Fruit fly (Drosophila melanogaster) whole organism, prepupa: ENCODE results near the gene CG31793.
A peak's percentile ranks its signal among the peaks of the same experiment; 100 is the strongest.

Experiments used
- Blimp-1 ChIP-seq: fragments of 200-800 bp; sonication (Bioruptor generic); optimal IDR thresholded peaks from 3 replicates; lab custom pipeline; 2017; ENCODE audit warnings: missing biosample characterization, missing genetic modification characterization, mild to moderate bottlenecking, moderate library complexity, missing genetic modification reagents
- CG10669 ChIP-seq: fragments of 200-800 bp; sonication (Bioruptor generic); optimal IDR thresholded peaks from 3 replicates; lab custom pipeline; 2018; ENCODE audit warnings: missing biosample characterization, mild to moderate bottlenecking, missing genetic modification characterization, moderate library complexity
- CG11294 ChIP-seq: fragments of 200-800 bp; sonication (Bioruptor generic); IDR thresholded peaks from 2 replicates; pipeline ENCODE4 v1.3.6; 2022; ENCODE audit warnings: missing biosample characterization, missing genetic modification characterization
- CG11762 ChIP-seq: fragments of 200-800 bp; sonication (Bioruptor generic); optimal IDR thresholded peaks from 3 replicates; lab custom pipeline; 2016; ENCODE audit warnings: missing biosample characterization, missing genetic modification characterization; ENCODE audit not compliant: insufficient read depth
- CG11902 ChIP-seq: fragments of 200-800 bp; sonication (Bioruptor generic); optimal IDR thresholded peaks from 3 replicates; lab custom pipeline; 2016; ENCODE audit warnings: missing biosample characterization, missing genetic modification characterization
- CG15336 ChIP-seq: fragments of 200-800 bp; sonication (Bioruptor generic); IDR thresholded peaks from 2 replicates; pipeline ENCODE4 v1.3.6; 2022; ENCODE audit warnings: missing biosample characterization, missing genetic modification characterization
- CG16779 ChIP-seq: fragments of 200-800 bp; sonication (Bioruptor generic); optimal IDR thresholded peaks from 3 replicates; lab custom pipeline; 2017; ENCODE audit warnings: missing biosample characterization, mild to moderate bottlenecking, missing genetic modification characterization
- CG32006 ChIP-seq: fragments of 200-800 bp; sonication (Bioruptor generic); optimal IDR thresholded peaks from 3 replicates; lab custom pipeline; 2017; ENCODE audit warnings: missing biosample characterization, mild to moderate bottlenecking, missing genetic modification characterization
- CG34406 ChIP-seq: fragments of 200-800 bp; sonication (Bioruptor generic); optimal IDR thresholded peaks from 3 replicates; lab custom pipeline; 2016; ENCODE audit warnings: missing biosample characterization, missing genetic modification characterization
- CG3919 ChIP-seq: fragments of 200-800 bp; sonication (Bioruptor generic); optimal IDR thresholded peaks from 3 replicates; lab custom pipeline; 2016; ENCODE audit warnings: missing biosample characterization, missing genetic modification characterization
- CG4318 ChIP-seq: fragments of 200-800 bp; sonication (Bioruptor generic); optimal IDR thresholded peaks from 3 replicates; lab custom pipeline; 2017; ENCODE audit warnings: missing biosample characterization, mild to moderate bottlenecking, missing genetic modification characterization
- CG6792 ChIP-seq: fragments of 200-800 bp; sonication (Bioruptor generic); optimal IDR thresholded peaks from 3 replicates; lab custom pipeline; 2016; ENCODE audit warnings: missing biosample characterization, missing genetic modification characterization
- CG6808 ChIP-seq: fragments of 200-800 bp; sonication (Bioruptor generic); optimal IDR thresholded peaks from 3 replicates; lab custom pipeline; 2017; ENCODE audit warnings: missing biosample characterization, missing genetic modification characterization, mild to moderate bottlenecking, moderate library complexity, missing genetic modification reagents
- CG6854 ChIP-seq: fragments of 200-800 bp; sonication (Bioruptor generic); optimal IDR thresholded peaks from 2 replicates; lab custom pipeline; 2017; ENCODE audit warnings: missing biosample characterization, mild to moderate bottlenecking, missing genetic modification characterization
- CG7368 ChIP-seq: fragments of 200-800 bp; sonication (Bioruptor generic); optimal IDR thresholded peaks from 3 replicates; lab custom pipeline; 2016; ENCODE audit warnings: missing biosample characterization, missing genetic modification characterization
- CG8119 ChIP-seq: fragments of 200-800 bp; sonication (Bioruptor generic); IDR thresholded peaks from 3 replicates; pipeline ENCODE4 v1.3.6; 2022; ENCODE audit warnings: missing biosample characterization, missing genetic modification characterization
- CG8319 ChIP-seq: fragments of 200-800 bp; sonication (Bioruptor generic); optimal IDR thresholded peaks from 3 replicates; lab custom pipeline; 2016; ENCODE audit warnings: missing biosample characterization, missing genetic modification characterization
- CG9139 ChIP-seq: fragments of 200-800 bp; sonication (Bioruptor generic); optimal IDR thresholded peaks from 3 replicates; lab custom pipeline; 2017; ENCODE audit warnings: missing biosample characterization, mild to moderate bottlenecking, missing genetic modification characterization
- Eip75B ChIP-seq: fragments of 200-800 bp; sonication (Bioruptor generic); optimal IDR thresholded peaks from 3 replicates; lab custom pipeline; 2016; ENCODE audit warnings: missing biosample characterization, missing genetic modification characterization
- Eip78C ChIP-seq: fragments of 200-800 bp; sonication (Bioruptor generic); peaks from one replicate; lab custom pipeline; 2016; ENCODE audit warnings: missing biosample characterization, missing genetic modification characterization
- Ets21C ChIP-seq: fragments of 200-800 bp; sonication (Bioruptor generic); optimal IDR thresholded peaks from 3 replicates; lab custom pipeline; 2016; ENCODE audit warnings: missing biosample characterization, missing genetic modification characterization
- Gug ChIP-seq: fragments of 200-800 bp; sonication (Bioruptor generic); IDR thresholded peaks from 2 replicates; pipeline ENCODE4 v1.3.6; 2022; ENCODE audit warnings: missing biosample characterization, missing genetic modification characterization
- Hr39 ChIP-seq: fragments of 200-800 bp; sonication (Bioruptor generic); optimal IDR thresholded peaks from 2 replicates; lab custom pipeline; 2016; ENCODE audit warnings: missing biosample characterization, missing genetic modification characterization
- Hr4 ChIP-seq: fragments of 200-800 bp; sonication (Bioruptor generic); optimal IDR thresholded peaks from 3 replicates; lab custom pipeline; 2016; ENCODE audit warnings: missing biosample characterization, missing genetic modification characterization
- OdsH ChIP-seq: fragments of 200-800 bp; sonication (Bioruptor generic); optimal IDR thresholded peaks from 3 replicates; lab custom pipeline; 2016; ENCODE audit warnings: missing biosample characterization, missing genetic modification characterization
- Sox14 ChIP-seq: fragments of 200-800 bp; sonication (Bioruptor generic); optimal IDR thresholded peaks from 3 replicates; lab custom pipeline; 2016; ENCODE audit warnings: missing biosample characterization, missing genetic modification characterization
- Sox15 ChIP-seq: fragments of 200-800 bp; sonication (Bioruptor generic); optimal IDR thresholded peaks from 3 replicates; lab custom pipeline; 2016; ENCODE audit warnings: missing biosample characterization, missing genetic modification characterization
- achi ChIP-seq: fragments of 200-800 bp; sonication (Bioruptor generic); optimal IDR thresholded peaks from 3 replicates; lab custom pipeline; 2016; ENCODE audit warnings: missing biosample characterization, missing genetic modification characterization
- acj6 ChIP-seq: fragments of 200-800 bp; sonication (Bioruptor generic); optimal IDR thresholded peaks from 3 replicates; lab custom pipeline; 2016; ENCODE audit warnings: missing biosample characterization, missing genetic modification characterization
- cyc ChIP-seq: fragments of 200-800 bp; sonication (Bioruptor generic); optimal IDR thresholded peaks from 3 replicates; lab custom pipeline; 2016; ENCODE audit warnings: missing biosample characterization, missing genetic modification characterization
- dsx ChIP-seq: fragments of 200-800 bp; optimal IDR thresholded peaks from 3 replicates; lab custom pipeline; 2019; ENCODE audit warnings: missing biosample characterization, mild to moderate bottlenecking, missing genetic modification characterization, moderate library complexity; ENCODE audit not compliant: poor library complexity, severe bottlenecking
- eg ChIP-seq: fragments of 200-800 bp; sonication (Bioruptor generic); IDR thresholded peaks from 3 replicates; pipeline ENCODE4 v1.3.6; 2022; ENCODE audit warnings: missing biosample characterization, missing genetic modification characterization
- fd59A ChIP-seq: fragments of 200-800 bp; sonication (Bioruptor generic); optimal IDR thresholded peaks from 2 replicates; lab custom pipeline; 2017; ENCODE audit warnings: missing biosample characterization, mild to moderate bottlenecking, missing genetic modification characterization, missing genetic modification reagents
- fd85E ChIP-seq: fragments of 200-800 bp; sonication (Bioruptor generic); optimal IDR thresholded peaks from 3 replicates; lab custom pipeline; 2016; ENCODE audit warnings: missing biosample characterization, missing genetic modification characterization
- lz ChIP-seq: fragments of 200-800 bp; sonication (Bioruptor generic); optimal IDR thresholded peaks from 3 replicates; lab custom pipeline; 2016; ENCODE audit warnings: missing biosample characterization, missing genetic modification characterization
- net ChIP-seq: fragments of 200-800 bp; sonication (Bioruptor generic); optimal IDR thresholded peaks from 3 replicates; lab custom pipeline; 2016; ENCODE audit warnings: missing biosample characterization, missing genetic modification characterization
- pdm3 ChIP-seq: fragments of 200-800 bp; sonication (Bioruptor generic); optimal IDR thresholded peaks from 3 replicates; lab custom pipeline; 2016; ENCODE audit warnings: missing biosample characterization, missing genetic modification characterization
- salr ChIP-seq, 2 experiments: fragments of 200-800 bp; sonication (Bioruptor generic); optimal IDR thresholded peaks; 3 replicates each; lab custom pipeline; 2016 to 2018; ENCODE audit warnings: missing biosample characterization in 2 of 2, missing genetic modification characterization in 2 of 2, mild to moderate bottlenecking in 1 of 2
- spab ChIP-seq: fragments of 200-800 bp; sonication (Bioruptor generic); optimal IDR thresholded peaks from 2 replicates; lab custom pipeline; 2017; ENCODE audit warnings: missing biosample characterization, mild to moderate bottlenecking, missing genetic modification characterization, missing genetic modification reagents
- ss ChIP-seq, 2 experiments: fragments of 200-800 bp; sonication (Bioruptor generic); optimal IDR thresholded peaks; 2 replicates in 1 of 2; 3 replicates in 1 of 2; lab custom pipeline; 2017 to 2018; ENCODE audit warnings: mild to moderate bottlenecking in 2 of 2, missing biosample characterization in 2 of 2, missing genetic modification characterization in 2 of 2, moderate library complexity in 1 of 2
- svp ChIP-seq: fragments of 200-800 bp; sonication (Bioruptor generic); peaks from one replicate; lab custom pipeline; 2016; ENCODE audit warnings: missing biosample characterization, missing genetic modification characterization
- topi ChIP-seq: fragments of 200-800 bp; sonication (Bioruptor generic); optimal IDR thresholded peaks from 3 replicates; lab custom pipeline; 2016; ENCODE audit warnings: missing biosample characterization, missing genetic modification characterization
- vri ChIP-seq: fragments of 200-800 bp; sonication (Bioruptor generic); optimal IDR thresholded peaks from 3 replicates; lab custom pipeline; 2016; ENCODE audit warnings: missing biosample characterization, mild to moderate bottlenecking, missing genetic modification characterization

CG31793 gene

DNA sequence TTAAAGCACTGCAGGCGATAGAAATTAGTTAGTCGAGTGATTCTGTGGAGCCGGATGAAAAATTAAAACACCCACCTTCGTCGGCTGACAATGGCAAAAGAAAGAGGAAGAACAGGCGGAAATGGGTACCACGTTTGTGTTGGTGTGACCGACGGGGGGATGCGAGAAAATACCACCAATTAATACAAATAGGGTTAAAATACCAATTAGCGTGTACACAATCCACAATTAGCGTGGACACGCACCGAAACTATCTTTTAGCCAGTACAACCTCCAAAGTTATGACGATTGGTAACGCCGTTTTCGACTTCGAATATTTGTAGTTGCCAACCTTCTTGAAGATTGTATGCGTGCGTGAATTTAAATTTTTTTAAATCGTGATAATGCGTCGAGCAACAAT, 6.0 kb downstream of the CG31793 start, which contains the start of gene RpL30 (continued):
- peak; percentile 81 for TF ChIP-seq CG34406
- peak; percentile 65 for TF ChIP-seq Hr39 (GFP tag; lab: Kevin White, UChicago)
- peak; percentile 90 for TF ChIP-seq fd85E (GFP tag; lab: Kevin White, UChicago)
- TF ChIP-seq Blimp-1 (GFP tag; lab: Kevin White, UChicago) = peak; percentile 54
- TF ChIP-seq achi (GFP tag; lab: Kevin White, UChicago) = peak; percentile 80
- peak; percentile 46 for TF ChIP-seq spab
- peak; percentile 91 for TF ChIP-seq CG3919 (GFP tag; lab: Kevin White, UChicago)
- peak; percentile 56 for TF ChIP-seq CG8319 (GFP tag; lab: Kevin White, UChicago)
- TF ChIP-seq CG11294 = peak; percentile 56
- peak; percentile 82 for TF ChIP-seq lz
- TF ChIP-seq Eip75B (GFP tag; lab: Kevin White, UChicago) = peak; percentile 83
- TF ChIP-seq, all 60 proteins: peak for 55

DNA sequence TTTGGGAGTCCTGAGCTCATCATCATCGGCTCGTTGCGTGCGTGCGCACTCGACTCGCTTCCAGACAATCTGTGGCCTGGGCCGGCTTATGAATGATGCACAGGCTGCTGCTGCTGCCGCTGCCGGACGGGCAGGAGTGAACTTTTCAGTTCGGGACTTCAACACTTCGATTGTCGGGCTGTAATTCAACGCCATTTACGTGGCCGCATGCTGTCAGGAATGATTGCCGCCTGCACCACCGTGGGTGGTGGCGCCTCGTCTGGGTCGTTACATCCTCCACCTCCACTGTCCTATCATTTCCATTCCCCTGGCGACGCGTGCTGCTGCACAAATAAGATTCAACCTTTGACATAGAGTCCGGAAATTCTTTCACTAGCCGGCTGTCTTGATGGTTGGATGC, 6.9 kb downstream of the CG31793 start:
- TF ChIP-seq Eip78C (GFP tag; lab: Kevin White, UChicago) = no peak
- TF ChIP-seq cyc = no peak

DNA sequence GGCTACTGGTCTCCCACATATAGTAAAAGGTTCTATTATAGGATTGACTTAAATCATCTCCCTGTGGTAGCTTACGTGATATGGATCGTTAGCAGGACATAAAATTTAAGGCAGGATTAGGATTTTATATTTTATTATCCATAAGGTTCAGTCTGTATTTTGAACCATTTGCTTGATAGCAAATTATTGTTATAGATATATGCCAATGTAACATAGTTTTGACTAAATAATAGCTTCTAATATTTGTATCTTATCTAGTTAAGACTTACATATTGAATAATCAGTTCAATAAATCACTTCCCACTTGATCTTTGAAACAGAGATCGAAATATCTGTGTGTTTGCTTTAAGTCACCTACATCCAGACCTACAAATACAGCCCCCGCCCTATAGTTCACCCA, 7.4 kb downstream of the CG31793 start, which contains the start of gene robl37BC:
TSS of gene robl37BC (plus strand) at position 301 of the 400 bp plus-strand sequence.
- TF ChIP-seq acj6 (GFP tag; lab: Kevin White, UChicago) = no peak
- TF ChIP-seq CG9139 (GFP tag; lab: Kevin White, UChicago) = no peak
- TF ChIP-seq fd59A = no peak
- no peak for TF ChIP-seq net (GFP tag; lab: Kevin White, UChicago)
- no peak for TF ChIP-seq svp (GFP tag; lab: Kevin White, UChicago)
- no peak for TF ChIP-seq vri (GFP tag; lab: Kevin White, UChicago)
- TF ChIP-seq Sox14 = no peak
- TF ChIP-seq Gug = no peak
- TF ChIP-seq topi (GFP tag; lab: Kevin White, UChicago) = no peak
- no peak for TF ChIP-seq CG11762
- TF ChIP-seq Sox15 (GFP tag; lab: Kevin White, UChicago) = no peak
- TF ChIP-seq eg = no peak
- TF ChIP-seq CG6854 (GFP tag; lab: Kevin White, UChicago) = no peak
- no peak for TF ChIP-seq CG6792
- TF ChIP-seq CG8119 = no peak
- no peak for TF ChIP-seq CG7368 (GFP tag; lab: Kevin White, UChicago)
- no peak for TF ChIP-seq Blimp-1 (GFP tag; lab: Kevin White, UChicago)

DNA sequence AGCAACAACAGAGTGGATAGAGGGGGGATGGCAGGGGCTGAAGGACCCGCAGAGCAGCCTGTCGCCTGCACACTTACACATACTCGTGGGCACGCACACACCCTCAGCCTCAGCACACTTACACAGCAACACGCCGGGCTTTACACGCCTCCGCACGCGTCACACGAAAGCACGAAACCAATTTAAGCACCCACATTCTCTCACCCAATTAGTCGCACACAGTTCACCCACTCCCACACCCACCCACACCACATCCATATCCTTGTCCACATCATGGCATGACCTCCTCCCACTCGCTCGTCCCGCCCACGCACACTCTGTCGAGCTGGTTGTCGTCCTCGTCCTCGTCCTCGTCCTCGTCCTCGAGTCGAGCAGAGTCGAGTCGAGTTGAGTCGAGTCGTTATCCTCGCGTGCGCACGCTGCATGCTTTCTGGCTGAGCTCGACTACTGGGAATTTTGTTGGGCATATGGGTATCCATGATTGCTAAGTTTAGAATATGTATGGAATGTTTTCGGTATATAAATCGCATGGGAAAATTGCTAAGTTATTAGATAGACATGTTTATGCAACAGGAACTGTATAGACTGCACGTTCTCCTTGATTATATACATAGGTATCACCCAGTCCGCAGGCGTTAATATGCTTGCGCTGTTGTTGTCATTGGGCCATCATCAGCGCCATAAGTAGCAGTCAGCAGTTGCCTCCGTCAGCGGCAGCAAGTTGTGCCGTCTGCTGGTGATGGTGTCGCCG, 8.9 kb downstream of the CG31793 start:
- TF ChIP-seq fd85E (GFP tag; lab: Kevin White, UChicago) (no peak), svp (GFP tag; lab: Kevin White, UChicago) (peak; percentile 85), CG6808 (GFP tag; lab: Kevin White, UChicago) (peak; percentile 56), OdsH (GFP tag; lab: Kevin White, UChicago) (peak; percentile 74), CG15336 (GFP tag; lab: Robert Waterston, UW) (peak; percentile 63), topi (GFP tag; lab: Kevin White, UChicago) (peak; percentile 69), Sox15 (GFP tag; lab: Kevin White, UChicago) (peak; percentile 62), CG11902 (GFP tag; lab: Kevin White, UChicago) (peak; percentile 66), CG4318 (GFP tag; lab: Kevin White, UChicago) (no peak), net (GFP tag; lab: Kevin White, UChicago) (peak; percentile 67), CG11762 (peak; percentile 44), Gug (peak; percentile 74), CG16779 (tag; lab: Kevin White, UChicago) (peak; percentile 5), eg (peak; percentile 78), acj6 (GFP tag; lab: Kevin White, UChicago) (peak; percentile 70), CG3919 (GFP tag; lab: Kevin White, UChicago) (peak; percentile 73), CG9139 (GFP tag; lab: Kevin White, UChicago) (peak; percentile 30), vri (GFP tag; lab: Kevin White, UChicago) (peak; percentile 54), CG32006 (peak; percentile 76), dsx (GFP tag; lab: Kevin White, UChicago) (peak; percentile 70), CG34406 (peak; percentile 60), spab (peak; percentile 67), salr (GFP tag; optimal IDR thresholded peaks at IDR 0.05; lab: Kevin White, UChicago) (peak; percentile 51 to 62), ss (GFP tag; optimal IDR thresholded peaks at IDR 0.05; lab: Kevin White, UChicago) (peak; percentile 44 to 72), cyc (peak; percentile 75), Hr4 (GFP tag; lab: Kevin White, UChicago) (peak; percentile 75), pdm3 (peak; percentile 72), Ets21C (peak; percentile 61), CG10669 (GFP tag; lab: Kevin White, UChicago) (peak; percentile 77), Eip75B (GFP tag; lab: Kevin White, UChicago) (peak; percentile 73)
